Worm (Caenorhabditis elegans): ENCODE results near the gene F11G11.4.
A peak's percentile ranks its signal among the peaks of the same experiment; 100 is the strongest.

The F11G11.4 gene

DNA sequence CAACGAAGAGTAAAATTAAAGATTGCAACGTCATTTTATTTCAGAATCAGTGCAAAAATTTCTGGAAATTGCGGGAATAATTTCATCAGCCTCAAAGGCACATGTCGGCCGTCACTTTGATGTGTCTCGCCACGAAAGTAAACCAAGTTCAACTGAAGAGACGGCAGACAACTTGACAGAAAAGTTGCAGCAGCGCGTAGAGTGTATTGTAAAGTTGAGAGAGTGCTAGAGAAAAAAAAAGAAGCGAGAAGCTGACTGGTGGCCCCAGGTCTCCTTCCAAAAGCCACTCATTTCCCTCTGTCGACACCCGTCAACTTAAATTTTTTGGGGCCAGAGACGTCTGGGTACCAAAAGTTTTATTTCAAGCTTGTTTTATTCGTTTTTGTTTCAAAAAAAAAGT, 43.9 kb downstream of the F11G11.4 start:
- TF ChIP-seq him-1 (tag; optimal IDR thresholded peaks at IDR 0.05) (no peak), W03F9.2 (tag; optimal IDR thresholded peaks at IDR 0.05) (peak; percentile 88), dao-5 (tag; optimal IDR thresholded peaks at IDR 0.05) (no peak)

DNA sequence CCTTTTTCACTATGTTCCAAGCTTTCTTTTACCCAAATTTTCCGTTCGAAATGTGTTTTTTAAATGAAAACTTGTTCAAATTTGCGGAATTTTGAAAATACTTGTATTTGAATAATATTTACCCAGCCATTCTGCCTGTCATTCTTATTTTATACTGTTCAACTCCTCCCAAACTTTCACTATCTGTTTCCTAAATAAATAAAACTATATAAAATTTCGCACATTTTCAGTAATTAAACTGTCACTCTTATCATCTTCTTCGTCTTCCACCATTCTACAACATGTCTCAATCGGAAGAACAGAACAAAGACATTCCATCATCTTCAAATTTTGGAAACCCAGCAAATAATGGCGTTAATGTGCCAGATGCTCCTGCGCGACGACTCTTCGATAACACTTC, 44.4 kb downstream of the F11G11.4 start, which contains the start of gene btbd-10:
Gene btbd-10 (plus strand): TSS at position 231 of the 400 bp plus-strand sequence.
- TF ChIP-seq W03F9.2 (tag; optimal IDR thresholded peaks at IDR 0.05) (no peak), him-1 (tag; optimal IDR thresholded peaks at IDR 0.05) (no peak), dao-5 (tag; optimal IDR thresholded peaks at IDR 0.05) (no peak)

DNA sequence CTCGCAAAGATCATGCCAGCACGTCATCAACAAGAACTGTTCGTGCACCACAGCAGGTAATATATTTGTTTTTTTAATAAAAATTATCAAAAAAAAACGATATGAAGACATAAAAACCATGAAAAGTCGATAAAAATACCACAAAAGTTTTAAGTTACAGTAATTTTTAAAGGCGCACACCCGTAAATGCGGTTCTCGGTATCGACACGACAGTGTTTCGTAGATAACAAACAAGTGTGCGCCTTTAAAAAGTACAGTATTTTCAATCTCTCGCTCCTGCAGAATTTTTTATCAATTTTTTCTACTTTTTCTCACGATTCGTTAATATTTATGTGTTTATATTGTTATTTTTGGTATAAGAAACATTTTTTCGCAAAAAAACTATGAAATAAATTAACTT, 44.9 kb downstream of the F11G11.4 start:
- TF ChIP-seq W03F9.2 (tag; optimal IDR thresholded peaks at IDR 0.05): no peak
- no peak for TF ChIP-seq dao-5 (tag; optimal IDR thresholded peaks at IDR 0.05)

DNA sequence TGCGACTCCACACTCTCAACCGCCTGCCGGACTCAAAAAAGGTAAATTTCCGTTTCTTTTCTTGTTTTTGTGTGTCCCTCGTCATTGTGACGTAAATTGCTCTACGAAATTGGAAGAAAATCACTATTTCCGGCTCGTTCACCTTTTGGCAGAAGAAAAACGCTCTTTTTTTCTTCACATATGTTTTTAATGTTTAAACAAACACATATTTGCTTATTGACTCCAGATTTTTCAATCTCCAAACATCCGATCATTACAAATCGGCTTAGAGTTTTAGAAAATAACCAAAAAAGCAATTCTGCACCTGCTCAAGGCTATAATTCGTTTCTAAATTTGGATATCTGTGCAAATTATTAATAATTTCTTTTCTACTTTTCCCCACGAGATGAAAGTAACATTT, 45.5 kb downstream of the F11G11.4 start:
- no peak for TF ChIP-seq him-1 (tag; optimal IDR thresholded peaks at IDR 0.05)

DNA sequence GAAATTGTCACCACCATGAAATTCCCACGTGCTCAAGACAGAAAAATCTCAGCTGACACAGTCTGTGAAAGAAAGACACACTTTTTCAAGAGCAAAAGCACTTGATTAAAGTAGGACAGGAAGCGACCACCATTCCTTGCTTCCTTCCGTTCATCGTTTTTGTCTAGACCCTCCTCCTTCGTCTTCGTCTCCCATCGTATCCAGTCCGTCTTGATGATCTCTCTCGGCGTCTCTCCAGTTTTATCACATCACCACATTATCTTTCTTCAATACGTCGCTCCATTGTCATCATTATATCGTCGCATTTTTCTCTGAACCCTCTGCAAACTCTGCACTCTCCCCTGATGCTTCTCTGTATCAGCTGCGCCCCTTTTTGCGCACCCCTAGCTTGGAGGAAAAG, 47.8 kb downstream of the F11G11.4 start:
- TF ChIP-seq dao-5 (tag; optimal IDR thresholded peaks at IDR 0.05) (no peak), W03F9.2 (tag; optimal IDR thresholded peaks at IDR 0.05) (no peak), him-1 (tag; optimal IDR thresholded peaks at IDR 0.05) (no peak)
